Worm (Caenorhabditis elegans): ENCODE data around the gene nmur-1.

- TF ChIP-seq nhr-25 (tag; optimal IDR thresholded peaks at IDR 0.05) (no peak), mbf-1 (tag; optimal IDR thresholded peaks at IDR 0.05) (no peak), ceh-82 (tag; optimal IDR thresholded peaks at IDR 0.05) (no peak), ama-1 (optimal IDR thresholded peaks at IDR 0.05) (no peak), elt-1 (tag; optimal IDR thresholded peaks at IDR 0.05) (no peak), lin-13 (GFP tag; optimal IDR thresholded peaks at IDR 0.05) (no peak), lsy-2 (tag; optimal IDR thresholded peaks at IDR 0.05) (no peak), snpc-4 (tag; optimal IDR thresholded peaks at IDR 0.05) (no peak), blmp-1 (tag; optimal IDR thresholded peaks at IDR 0.05; ENCODE audit: insufficient read depth) (no peak), ztf-11 (tag; optimal IDR thresholded peaks at IDR 0.05) (no peak)
Observed at ce11 chrX:9014451-9014850, 33.7 kb downstream of the nmur-1 start.
